Fruit fly (Drosophila melanogaster) whole organism: Measurements from ENCODE around the gene Sur.

Source experiments
- CG8478 ChIP-seq: fragments of >200 bp; optimal IDR thresholded peaks from 2 replicates; lab custom pipeline; 2018; ENCODE audit warnings: inconsistent platforms
- EcR ChIP-seq, 2 experiments: fragments of >200 bp; optimal IDR thresholded peaks; 2 replicates each; lab custom pipeline; 2017; ENCODE audit warnings: missing biosample characterization in 2 of 2, missing genetic modification characterization in 2 of 2, missing genetic modification reagents in 2 of 2
- psq ChIP-seq: fragments of >200 bp; optimal IDR thresholded peaks from 2 replicates; lab custom pipeline; 2017

- TF ChIP-seq CG8478 (lab: Kevin White, UChicago) (no peak), psq (lab: Kevin White, UChicago) (no peak), EcR (GFP tag; optimal IDR thresholded peaks at IDR 0.05; lab: Kevin White, UChicago) (no peak)
Observed at dm6 chr2L:10220010-10220409, 21.1 kb upstream of the Sur start.
